Worm (Caenorhabditis elegans): Measurements from ENCODE around the gene acr-3.
A peak's percentile ranks its signal among the peaks of the same experiment; 100 is the strongest.

The acr-3 gene

DNA sequence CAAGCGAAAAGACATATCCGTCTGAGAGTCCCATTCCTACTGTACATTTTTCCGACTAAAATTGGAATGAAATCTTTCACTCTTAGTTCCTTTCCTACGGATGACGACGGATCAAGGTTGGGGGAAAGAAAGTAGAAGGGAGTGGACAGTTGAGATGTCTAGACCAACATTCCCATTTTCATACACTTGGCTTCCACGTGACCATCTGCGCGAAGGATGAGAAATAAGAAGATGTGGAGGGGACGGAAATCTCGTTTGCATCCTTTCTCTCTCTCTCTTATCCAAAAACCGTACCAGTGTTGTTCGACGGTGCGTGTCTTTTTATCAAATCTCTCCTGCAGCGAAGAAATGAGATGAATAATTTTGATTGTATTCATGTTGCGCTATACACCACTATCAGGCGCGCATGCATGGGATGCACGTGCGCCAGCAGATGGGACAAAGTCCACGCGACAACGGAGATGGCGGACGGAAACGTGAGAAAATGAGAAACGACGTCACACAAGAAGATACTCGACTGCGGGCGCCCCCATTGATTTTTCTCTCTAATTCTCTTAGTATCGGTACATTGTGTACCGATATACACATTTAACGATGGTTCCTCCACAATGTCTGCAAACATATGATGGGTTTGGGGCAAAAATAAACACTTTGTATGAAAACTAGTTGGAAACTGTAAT lies 28.1 kb downstream of the acr-3 start (continued):
- TF ChIP-seq tlf-1 (GFP tag; optimal IDR thresholded peaks at IDR 0.05) (peak; percentile 53), repo-1 (tag; optimal IDR thresholded peaks at IDR 0.05) (peak; percentile 74), unc-62 (GFP tag; optimal IDR thresholded peaks at IDR 0.05) (peak; percentile 57), snpc-3.4 (tag; optimal IDR thresholded peaks at IDR 0.05) (no peak), attf-3 (GFP tag; conservative IDR thresholded peaks at IDR 0.05) (no peak), ztf-26 (tag; optimal IDR thresholded peaks at IDR 0.05) (peak; percentile 88), dpl-1 (GFP tag; optimal IDR thresholded peaks at IDR 0.05) (no peak), ZK185.1 (tag; optimal IDR thresholded peaks at IDR 0.05; ENCODE audit: poor library complexity, severe bottlenecking) (peak; percentile 62), B0336.3 (GFP tag; IDR thresholded peaks at IDR 0.05) (peak; percentile 82), ekl-4 (GFP tag; IDR thresholded peaks at IDR 0.05) (peak; percentile 69), D2030.7 (GFP tag; IDR thresholded peaks at IDR 0.05) (no peak), hlh-26 (GFP tag; conservative IDR thresholded peaks at IDR 0.05) (no peak), atf-7 (tag; optimal IDR thresholded peaks at IDR 0.05) (peak; percentile 96), mes-4 (tag; optimal IDR thresholded peaks at IDR 0.05) (no peak), F57A8.1 (GFP tag; optimal IDR thresholded peaks at IDR 0.05) (no peak), lir-1 (GFP tag; conservative IDR thresholded peaks at IDR 0.05) (peak; percentile 61), mxl-1 (tag; optimal IDR thresholded peaks at IDR 0.05) (peak; percentile 62), mcd-1 (GFP tag; IDR thresholded peaks at IDR 0.05) (peak; percentile 58), let-526 (GFP tag; IDR thresholded peaks at IDR 0.05) (peak; percentile 90; the same call in 1 of the 2 replicates), nfyb-1 (GFP tag; IDR thresholded peaks at IDR 0.05) (peak; percentile 49; the same call in 1 of the 2 replicates), egl-44 (GFP tag; IDR thresholded peaks at IDR 0.05) (peak; percentile 64; the same call in 1 of the 2 replicates), madf-3 (GFP tag; IDR thresholded peaks at IDR 0.05) (no peak), egl-18 (GFP tag; IDR thresholded peaks at IDR 0.05) (no peak), snpc-4 (GFP tag; optimal IDR thresholded peaks at IDR 0.05) (no peak), snpc-4 (tag; optimal IDR thresholded peaks at IDR 0.05) (peak in 3 of 4 experiments; percentile 37 to 47 (median 38)), ztf-22 (GFP tag; optimal IDR thresholded peaks at IDR 0.05) (peak; percentile 89), ama-1 (optimal IDR thresholded peaks at IDR 0.05) (peak; percentile 11), ama-1 (GFP tag; optimal IDR thresholded peaks at IDR 0.05) (no peak), sdz-38 (tag; optimal IDR thresholded peaks at IDR 0.05) (no peak), ceh-40 (GFP tag; IDR thresholded peaks at IDR 0.05) (no peak), dox-1 (GFP tag; IDR thresholded peaks at IDR 0.05) (peak; percentile 81), dpff-1 (tag; optimal IDR thresholded peaks at IDR 0.05) (no peak), Y67H2A.10 (GFP tag; conservative IDR thresholded peaks at IDR 0.05) (no peak), lsl-1 (GFP tag; optimal IDR thresholded peaks at IDR 0.05) (no peak), nfya-2 (GFP tag; IDR thresholded peaks at IDR 0.05) (no peak), K11D2.4 (GFP tag; IDR thresholded peaks at IDR 0.05) (peak; percentile 90; the same call in 1 of the 2 replicates), pbrm-1 (GFP tag; IDR thresholded peaks at IDR 0.05) (no peak), attf-5 (GFP tag; optimal IDR thresholded peaks at IDR 0.05) (peak; percentile 71), cebp-1 (GFP tag; IDR thresholded peaks at IDR 0.05) (no peak), cebp-1 (tag; optimal IDR thresholded peaks at IDR 0.05) (peak; percentile 85)

DNA sequence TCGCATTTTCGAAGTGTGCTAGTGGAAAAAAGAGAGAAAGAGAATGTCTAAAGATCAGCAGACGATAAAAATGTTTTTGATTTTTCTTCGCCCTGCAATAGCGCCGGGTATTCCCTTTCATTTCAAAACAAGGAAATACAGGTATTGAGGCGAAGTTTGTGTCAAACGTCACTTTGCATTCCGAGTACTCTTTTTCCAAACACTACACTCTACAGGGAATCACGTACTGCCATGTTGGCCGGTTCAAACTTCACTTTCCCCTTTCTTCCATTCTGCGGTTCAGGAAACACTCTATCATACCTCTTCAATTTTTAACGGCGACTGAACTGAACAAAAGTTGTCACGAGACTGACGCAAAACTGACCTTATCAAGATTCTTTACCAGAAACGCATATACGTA lies 29.2 kb downstream of the acr-3 start:
- TF ChIP-seq ztf-3 (GFP tag; optimal IDR thresholded peaks at IDR 0.05) (no peak), xnd-1 (tag; optimal IDR thresholded peaks at IDR 0.05) (no peak), sptf-2 (GFP tag; optimal IDR thresholded peaks at IDR 0.05) (no peak), K11D2.4 (GFP tag; IDR thresholded peaks at IDR 0.05) (no peak), sdz-38 (tag; optimal IDR thresholded peaks at IDR 0.05) (no peak), C06A6.2 (GFP tag; conservative IDR thresholded peaks at IDR 0.05) (no peak), ztf-6 (GFP tag; IDR thresholded peaks at IDR 0.05) (no peak), F55B11.4 (tag; optimal IDR thresholded peaks at IDR 0.05; ENCODE audit: borderline replicate concordance, insufficient read depth) (no peak), madf-3 (GFP tag; IDR thresholded peaks at IDR 0.05) (no peak), ceh-100 (GFP tag; IDR thresholded peaks at IDR 0.05) (no peak), lin-54 (GFP tag; optimal IDR thresholded peaks at IDR 0.05) (no peak), bed-1 (GFP tag; IDR thresholded peaks at IDR 0.05) (no peak), zfh-2 (GFP tag; conservative IDR thresholded peaks at IDR 0.05) (no peak), fkh-3 (tag; optimal IDR thresholded peaks at IDR 0.05) (no peak)

Data from whole organism, young adult.